Fruit fly (Drosophila melanogaster): Measurements from ENCODE around the gene Nnf1b.

dm6 chr2L:825768-826263 lies 15.4 kb downstream of the Nnf1b start, which contains the start of the genes CG3862 and dock:
- TF ChIP-seq Myc (optimal IDR thresholded peaks at IDR 0.05) (no peak), psq (optimal IDR thresholded peaks at IDR 0.05) (no peak), Sin3A (optimal IDR thresholded peaks at IDR 0.05) (no peak)
